Worm (Caenorhabditis elegans): ENCODE data around the gene T20G5.12.

The T20G5.12 gene

DNA sequence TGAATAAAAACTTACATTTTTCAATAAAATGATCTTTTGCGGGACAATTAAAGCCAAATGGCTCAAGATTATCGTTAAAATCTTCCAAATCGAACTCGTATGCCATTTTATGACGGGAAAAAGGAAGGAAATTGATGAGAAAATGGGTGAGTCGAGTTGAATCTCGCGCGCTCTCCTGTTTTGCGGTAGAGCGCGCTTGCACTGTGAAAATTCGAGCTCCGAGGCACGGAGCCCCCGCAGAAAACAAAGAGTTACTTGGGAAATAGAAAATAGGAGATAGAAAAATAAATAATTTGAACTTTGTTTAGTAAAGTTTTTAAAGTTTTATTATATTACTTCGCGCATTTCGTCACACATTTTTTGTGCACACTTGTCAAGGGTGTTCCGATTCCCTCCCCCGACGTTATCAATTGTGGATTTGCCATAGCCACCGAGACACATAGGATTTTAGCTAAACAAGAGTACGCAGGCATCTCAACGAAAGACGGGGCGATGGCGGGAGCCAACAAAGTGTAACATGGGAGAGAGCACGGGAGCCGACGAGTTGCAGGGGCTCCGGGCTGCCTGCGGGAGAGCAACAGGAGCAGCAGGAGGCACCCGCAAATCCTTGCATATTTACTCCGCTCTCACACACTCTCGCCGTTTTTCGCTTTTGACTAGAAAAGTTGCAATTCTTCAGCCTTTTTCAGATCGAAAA is 47.2 kb downstream of the T20G5.12 start, which contains the start of the genes div-1 and cor-1:
Gene div-1 (minus strand): TSS at position 119 of the 697 bp plus-strand sequence.
Gene cor-1 (plus strand): TSS at position 671 of the 697 bp plus-strand sequence.
- TF ChIP-seq ceh-88 (GFP tag; IDR thresholded peaks at IDR 0.05) (no peak), unc-30 (tag; optimal IDR thresholded peaks at IDR 0.05) (no peak), swsn-7 (tag; optimal IDR thresholded peaks at IDR 0.05) (peak; percentile 31), ztf-11 (tag; optimal IDR thresholded peaks at IDR 0.05) (no peak), dpl-1 (GFP tag; optimal IDR thresholded peaks at IDR 0.05) (peak; percentile 73 to 89 (median 87)), aha-1 (tag; optimal IDR thresholded peaks at IDR 0.05) (no peak), sptf-1 (tag; optimal IDR thresholded peaks at IDR 0.05) (no peak), ceh-90 (tag; optimal IDR thresholded peaks at IDR 0.05) (no peak), fos-1 (tag; optimal IDR thresholded peaks at IDR 0.05) (no peak), nhr-71 (tag; optimal IDR thresholded peaks at IDR 0.05) (peak; percentile 57), skn-1 (tag; optimal IDR thresholded peaks at IDR 0.05) (peak; percentile 32), nhr-28 (tag; optimal IDR thresholded peaks at IDR 0.05) (no peak), fkh-10 (GFP tag; optimal IDR thresholded peaks at IDR 0.05) (no peak), alr-1 (tag; optimal IDR thresholded peaks at IDR 0.05; ENCODE audit: borderline replicate concordance) (no peak), grh-1 (GFP tag; IDR thresholded peaks at IDR 0.05) (no peak), nhr-20 (tag; optimal IDR thresholded peaks at IDR 0.05) (peak; percentile 5), dsc-1 (tag; optimal IDR thresholded peaks at IDR 0.05) (peak; percentile 40), sox-4 (tag; optimal IDR thresholded peaks at IDR 0.05) (no peak), isw-1 (GFP tag; IDR thresholded peaks at IDR 0.05) (peak; percentile 16; the same call in 1 of the 2 replicates), zip-4 (GFP tag; optimal IDR thresholded peaks at IDR 0.05) (no peak), xbp-1 (tag; optimal IDR thresholded peaks at IDR 0.05) (peak; percentile 40), aly-2 (tag; optimal IDR thresholded peaks at IDR 0.05) (no peak), efl-1 (optimal IDR thresholded peaks at IDR 0.05) (peak; percentile 76 to 90), efl-1 (GFP tag; optimal IDR thresholded peaks at IDR 0.05 in 1 of 2) (peak; percentile 87 to 99), lin-13 (GFP tag; optimal IDR thresholded peaks at IDR 0.05) (peak; percentile 39), lin-39 (tag; optimal IDR thresholded peaks at IDR 0.05) (no peak), lin-15B (tag; optimal IDR thresholded peaks at IDR 0.05) (peak; percentile 34), mep-1 (tag; optimal IDR thresholded peaks at IDR 0.05) (peak; percentile 16), ztf-4 (tag; optimal IDR thresholded peaks at IDR 0.05) (no peak), hlh-4 (tag; optimal IDR thresholded peaks at IDR 0.05) (no peak), unc-98 (GFP tag; IDR thresholded peaks at IDR 0.05) (no peak), nhr-47 (tag; optimal IDR thresholded peaks at IDR 0.05) (peak; percentile 57), sup-37 (GFP tag; optimal IDR thresholded peaks at IDR 0.05) (no peak), ama-1 (optimal IDR thresholded peaks at IDR 0.05) (no peak), C04F5.9 (tag; optimal IDR thresholded peaks at IDR 0.05) (no peak), nhr-12 (tag; optimal IDR thresholded peaks at IDR 0.05) (no peak), unc-130 (tag; optimal IDR thresholded peaks at IDR 0.05) (no peak), hpl-2 (GFP tag; optimal IDR thresholded peaks at IDR 0.05) (no peak), C34B4.2 (tag; optimal IDR thresholded peaks at IDR 0.05) (no peak), pax-3 (tag; optimal IDR thresholded peaks at IDR 0.05) (no peak), lin-14 (GFP tag; optimal IDR thresholded peaks at IDR 0.05) (peak; percentile 66), irx-1 (tag; optimal IDR thresholded peaks at IDR 0.05) (no peak), unc-62 (GFP tag; optimal IDR thresholded peaks at IDR 0.05) (no peak), vab-15 (tag; optimal IDR thresholded peaks at IDR 0.05) (no peak), nhr-90 (tag; optimal IDR thresholded peaks at IDR 0.05; ENCODE audit: poor library complexity) (peak; percentile 16), jun-1 (tag; optimal IDR thresholded peaks at IDR 0.05) (no peak), nhr-85 (tag) (no peak), pag-3 (tag; optimal IDR thresholded peaks at IDR 0.05; ENCODE audit: borderline replicate concordance, insufficient read depth) (no peak), elt-2 (tag; optimal IDR thresholded peaks at IDR 0.05) (no peak), C16A3.4 (tag; optimal IDR thresholded peaks at IDR 0.05) (peak; percentile 52), egl-13 (tag; optimal IDR thresholded peaks at IDR 0.05) (no peak), snpc-4 (tag; optimal IDR thresholded peaks at IDR 0.05) (peak; percentile 22), blmp-1 (tag; optimal IDR thresholded peaks at IDR 0.05) (no peak)
